Fruit fly (Drosophila melanogaster): ENCODE data around the gene MED17.

Gene MED17

DNA sequence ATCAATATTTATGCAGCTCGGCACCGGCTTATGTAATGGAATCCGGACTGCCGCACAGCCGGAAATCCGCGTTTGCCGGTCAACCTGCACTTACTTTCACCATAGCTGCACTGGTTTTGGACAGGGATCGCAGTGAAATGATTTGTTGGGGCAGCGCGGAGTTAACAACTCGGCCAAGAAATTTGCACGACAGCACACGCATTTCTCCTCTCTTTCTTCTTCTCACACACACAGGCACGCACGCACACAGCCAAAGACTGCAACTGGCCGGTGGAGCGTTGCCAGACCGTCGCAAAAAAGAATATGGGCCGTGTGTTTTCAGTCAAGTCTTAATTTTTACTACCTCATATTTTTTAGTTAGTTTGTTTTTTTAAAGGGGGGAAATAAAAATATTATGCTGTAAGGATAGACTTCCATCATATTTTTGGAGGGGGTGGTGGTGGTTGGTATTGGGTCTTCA lies 22.6 kb upstream of the MED17 start (continued):
- peak; percentile 29 for TF ChIP-seq mam (GFP tag; optimal IDR thresholded peaks at IDR 0.05)
- TF ChIP-seq YL-1 (GFP tag; optimal IDR thresholded peaks at IDR 0.05) = peak; percentile 59
- TF ChIP-seq chinmo (GFP tag; IDR thresholded peaks at IDR 0.05; ENCODE audit: partially characterized antibody) = peak; percentile 94
- peak; percentile 26; the same call in 1 of the 2 replicates for TF ChIP-seq Rfx (GFP tag; IDR thresholded peaks at IDR 0.05)
- TF ChIP-seq ewg (GFP tag; optimal IDR thresholded peaks at IDR 0.05) = no peak
- no peak for TF ChIP-seq prd (optimal IDR thresholded peaks at IDR 0.05)
- TF ChIP-seq prd (GFP tag; IDR thresholded peaks at IDR 0.05) = peak; percentile 10; the same call in 1 of the 3 replicates
- no peak for TF ChIP-seq PHDP (tag; optimal IDR thresholded peaks at IDR 0.05)
- TF ChIP-seq CG2678 (tag; optimal IDR thresholded peaks at IDR 0.05) = peak; percentile 12
- TF ChIP-seq Nf-YC (tag; optimal IDR thresholded peaks at IDR 0.05) = peak; percentile 27
- TF ChIP-seq row (GFP tag; IDR thresholded peaks at IDR 0.05) = peak; percentile 55; the same call in 2 of the 3 replicates
- TF ChIP-seq tin (GFP tag; optimal IDR thresholded peaks at IDR 0.05) = peak; percentile 8
- 0 out of 2 replicates have a peak, but pooled peaks have one; percentile 8 for TF ChIP-seq crol (GFP tag; IDR thresholded peaks at IDR 0.05)
- no peak for TF ChIP-seq bsh (GFP tag; optimal IDR thresholded peaks at IDR 0.05)
- TF ChIP-seq onecut (GFP tag; IDR thresholded peaks at IDR 0.05) = no peak; the same call in 1 of the 2 replicates

DNA sequence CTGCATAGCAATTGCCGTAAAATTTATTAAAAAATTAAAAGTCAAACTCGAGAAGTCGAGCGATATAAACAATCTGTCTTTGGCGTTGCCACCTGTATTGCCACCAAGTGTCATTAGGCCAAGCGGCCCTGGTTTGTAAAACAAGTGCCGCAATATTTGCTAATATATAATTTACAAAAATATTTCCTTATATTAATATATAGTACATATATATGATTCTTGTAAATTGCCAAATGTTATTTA lies 21.8 kb upstream of the MED17 start, which contains the start of the genes CG7215 and Prx5:
TSS of gene CG7215 (minus strand) at position 101 of the 243 bp plus-strand sequence.
TSS of gene Prx5 (minus strand) at position 101 of the 243 bp plus-strand sequence.
- TF ChIP-seq MBD-R2 (GFP tag; IDR thresholded peaks at IDR 0.05) (peak; percentile 15; the same call in 1 of the 2 replicates), HmgD (GFP tag; optimal IDR thresholded peaks at IDR 0.05) (no peak), slp2 (GFP tag; optimal IDR thresholded peaks at IDR 0.05) (no peak), zen (tag; optimal IDR thresholded peaks at IDR 0.05) (no peak), Ptx1 (GFP tag; IDR thresholded peaks at IDR 0.05) (peak; percentile 31; the same call in 1 of the 2 replicates), ERR (GFP tag; optimal IDR thresholded peaks at IDR 0.05) (no peak), Gug (GFP tag; IDR thresholded peaks at IDR 0.05) (peak; percentile 48; the same call in 2 of the 4 replicates), NK7.1 (GFP tag; optimal IDR thresholded peaks at IDR 0.05) (no peak), Abd-B (GFP tag; optimal IDR thresholded peaks at IDR 0.05) (no peak), D19A (tag; optimal IDR thresholded peaks at IDR 0.05) (peak; percentile 18), CG11696 (GFP tag; IDR thresholded peaks at IDR 0.05) (no peak), btn (GFP tag; optimal IDR thresholded peaks at IDR 0.05) (no peak), CG34422 (GFP tag; IDR thresholded peaks at IDR 0.05) (no peak), CG14667 (GFP tag; IDR thresholded peaks at IDR 0.05) (no peak), CG10147 (GFP tag; optimal IDR thresholded peaks at IDR 0.05) (no peak), Hsf (GFP tag; optimal IDR thresholded peaks at IDR 0.05) (no peak), CG12391 (tag; optimal IDR thresholded peaks at IDR 0.05) (no peak), gce (GFP tag; IDR thresholded peaks at IDR 0.05) (no peak), bbx (GFP tag; IDR thresholded peaks at IDR 0.05; ENCODE audit: partially characterized antibody) (no peak), CG10654 (GFP tag; optimal IDR thresholded peaks at IDR 0.05) (no peak), CG11398 (GFP tag; optimal IDR thresholded peaks at IDR 0.05) (no peak), CG6854 (GFP tag; optimal IDR thresholded peaks at IDR 0.05) (no peak), CG14710 (tag; optimal IDR thresholded peaks at IDR 0.05) (no peak), hb (GFP tag; IDR thresholded peaks at IDR 0.05; ENCODE audit: partially characterized antibody) (no peak), yki (optimal IDR thresholded peaks at IDR 0.05) (no peak), CG8944 (GFP tag; optimal IDR thresholded peaks at IDR 0.05) (no peak), zfh1 (GFP tag; IDR thresholded peaks at IDR 0.05) (no peak), crc (GFP tag; optimal IDR thresholded peaks at IDR 0.05) (no peak), E2f1 (GFP tag; IDR thresholded peaks at IDR 0.05) (no peak), zfh2 (GFP tag; optimal IDR thresholded peaks at IDR 0.05) (no peak), vvl (GFP tag; IDR thresholded peaks at IDR 0.05) (peak; percentile 7; the same call in 1 of the 2 replicates), CG31388 (GFP tag; optimal IDR thresholded peaks at IDR 0.05) (no peak), CG15696 (tag; optimal IDR thresholded peaks at IDR 0.05) (no peak), CG12236 (GFP tag; optimal IDR thresholded peaks at IDR 0.05) (no peak), D (optimal IDR thresholded peaks at IDR 0.05) (no peak), D (GFP tag; optimal IDR thresholded peaks at IDR 0.05) (no peak), CG31441 (GFP tag; IDR thresholded peaks at IDR 0.05) (no peak), CG4854 (GFP tag; optimal IDR thresholded peaks at IDR 0.05) (no peak)
